Worm (Caenorhabditis elegans) whole organism, L3 larva: ENCODE results near the gene trip-4.

Experiments used
- R02D3.7 ChIP-seq: fragments of 150-350 bp; optimal IDR thresholded peaks from 2 replicates; lab custom pipeline; 2014; ENCODE audit warnings: missing biosample characterization, missing genetic modification characterization
- ZK546.5 ChIP-seq: sonication (generic microtip); optimal IDR thresholded peaks from 2 replicates; lab custom pipeline; 2017; ENCODE audit warnings: missing biosample characterization, missing genetic modification characterization
- aly-2 ChIP-seq: fragments of 150-350 bp; optimal IDR thresholded peaks from 2 replicates; lab custom pipeline; 2014; ENCODE audit warnings: missing biosample characterization, missing genetic modification characterization
- ama-1 ChIP-seq: fragments of 150-350 bp; optimal IDR thresholded peaks from 2 replicates; lab custom pipeline; 2018
- ceh-16 ChIP-seq: sonication (generic microtip); optimal IDR thresholded peaks from 2 replicates; lab custom pipeline; 2017; ENCODE audit warnings: missing biosample characterization, missing genetic modification characterization
- ceh-28 ChIP-seq: fragments of 150-350 bp; optimal IDR thresholded peaks from 2 replicates; lab custom pipeline; 2014; ENCODE audit warnings: missing biosample characterization, missing genetic modification reagents, missing genetic modification characterization
- ceh-82 ChIP-seq: fragments of 150-350 bp; optimal IDR thresholded peaks from 2 replicates; lab custom pipeline; 2014; ENCODE audit warnings: missing biosample characterization, missing genetic modification characterization
- ceh-9 ChIP-seq: sonication (generic microtip); optimal IDR thresholded peaks from 2 replicates; lab custom pipeline; 2018; ENCODE audit warnings: missing biosample characterization, missing genetic modification characterization
- egl-27 ChIP-seq: sonication (generic microtip); optimal IDR thresholded peaks from 4 replicates; lab custom pipeline; 2017; ENCODE audit warnings: missing biosample characterization, missing genetic modification reagents, missing genetic modification characterization
- egl-5 ChIP-seq: fragments of 150-350 bp; optimal IDR thresholded peaks from 2 replicates; lab custom pipeline; 2017; ENCODE audit warnings: missing biosample characterization, missing genetic modification reagents, missing genetic modification characterization, inconsistent platforms
- elt-1 ChIP-seq: fragments of 150-350 bp; optimal IDR thresholded peaks from 2 replicates; lab custom pipeline; 2014; ENCODE audit warnings: missing biosample characterization, missing genetic modification characterization
- elt-2 ChIP-seq: sonication (generic microtip); optimal IDR thresholded peaks from 2 replicates; lab custom pipeline; 2016; ENCODE audit warnings: missing genetic modification reagents, mild to moderate bottlenecking, missing genetic modification characterization, missing compliant biosample characterization
- elt-3 ChIP-seq, 3 experiments: fragments of 150-350 bp in 1 of 3; sonication (generic microtip) in 2 of 3; optimal IDR thresholded peaks; 2 replicates in 2 of 3; 4 replicates in 1 of 3; lab custom pipeline; 2014 to 2017; ENCODE audit warnings: missing biosample characterization in 3 of 3, missing genetic modification characterization in 3 of 3
- fkh-10 ChIP-seq: sonication (generic microtip); optimal IDR thresholded peaks from 2 replicates; lab custom pipeline; 2017; ENCODE audit warnings: missing biosample characterization, missing genetic modification reagents, missing genetic modification characterization
- fkh-2 ChIP-seq: fragments of 150-350 bp; optimal IDR thresholded peaks from 2 replicates; lab custom pipeline; 2014; ENCODE audit warnings: missing biosample characterization, missing genetic modification reagents, missing genetic modification characterization
- hmg-11 ChIP-seq: sonication (generic microtip); optimal IDR thresholded peaks from 2 replicates; lab custom pipeline; 2016; ENCODE audit warnings: missing genetic modification characterization, missing compliant biosample characterization
- jun-1 ChIP-seq: fragments of 150-350 bp; optimal IDR thresholded peaks from 2 replicates; lab custom pipeline; 2014; ENCODE audit warnings: missing biosample characterization, missing genetic modification reagents, missing genetic modification characterization
- lin-15B ChIP-seq: fragments of 150-350 bp; optimal IDR thresholded peaks from 2 replicates; lab custom pipeline; 2014; ENCODE audit warnings: missing biosample characterization, missing genetic modification characterization
- lin-39 ChIP-seq: fragments of 150-350 bp; optimal IDR thresholded peaks from 2 replicates; lab custom pipeline; 2018; ENCODE audit warnings: missing biosample characterization, missing genetic modification reagents, missing genetic modification characterization
- lsy-12 ChIP-seq: sonication (generic microtip); optimal IDR thresholded peaks from 2 replicates; lab custom pipeline; 2016; ENCODE audit warnings: mild to moderate bottlenecking, missing genetic modification characterization, missing compliant biosample characterization
- mdl-1 ChIP-seq: fragments of 150-350 bp; optimal IDR thresholded peaks from 2 replicates; lab custom pipeline; 2014; ENCODE audit warnings: missing biosample characterization, missing genetic modification characterization
- mml-1 ChIP-seq: fragments of 150-350 bp; sonication (generic microtip); optimal IDR thresholded peaks from 3 replicates; lab custom pipeline; 2014; ENCODE audit warnings: missing biosample characterization, missing genetic modification characterization
- nfya-1 ChIP-seq: sonication (generic microtip); optimal IDR thresholded peaks from 2 replicates; lab custom pipeline; 2017; ENCODE audit warnings: missing genetic modification characterization, mild to moderate bottlenecking, missing compliant biosample characterization, antibody characterized with exemption, moderate library complexity; ENCODE audit not compliant: insufficient read depth
- nhr-11 ChIP-seq: fragments of 150-350 bp; optimal IDR thresholded peaks from 2 replicates; lab custom pipeline; 2014; ENCODE audit warnings: missing biosample characterization, missing genetic modification characterization
- nhr-12 ChIP-seq: fragments of 150-350 bp; optimal IDR thresholded peaks from 2 replicates; lab custom pipeline; 2014; ENCODE audit warnings: missing biosample characterization, missing genetic modification characterization
- nhr-23 ChIP-seq: fragments of 150-350 bp; optimal IDR thresholded peaks from 2 replicates; lab custom pipeline; 2014; ENCODE audit warnings: missing biosample characterization, missing genetic modification reagents, missing genetic modification characterization
- nhr-237 ChIP-seq: fragments of 150-350 bp; optimal IDR thresholded peaks from 2 replicates; lab custom pipeline; 2014; ENCODE audit warnings: missing biosample characterization, missing genetic modification characterization
- nhr-25 ChIP-seq: sonication (generic microtip); optimal IDR thresholded peaks from 2 replicates; lab custom pipeline; 2017; ENCODE audit warnings: missing biosample characterization, missing genetic modification characterization
- nhr-28 ChIP-seq: fragments of 150-350 bp; optimal IDR thresholded peaks from 2 replicates; lab custom pipeline; 2014; ENCODE audit warnings: missing biosample characterization, missing genetic modification characterization
- nhr-43 ChIP-seq: sonication (generic microtip); optimal IDR thresholded peaks from 2 replicates; lab custom pipeline; 2016; ENCODE audit warnings: mild to moderate bottlenecking, missing genetic modification characterization, missing compliant biosample characterization; ENCODE audit not compliant: poor library complexity, severe bottlenecking
- nhr-67 ChIP-seq: fragments of 150-350 bp; optimal IDR thresholded peaks from 2 replicates; lab custom pipeline; 2014; ENCODE audit warnings: missing biosample characterization, missing genetic modification characterization
- nhr-77 ChIP-seq: fragments of 150-350 bp; optimal IDR thresholded peaks from 2 replicates; lab custom pipeline; 2014; ENCODE audit warnings: missing biosample characterization, missing genetic modification characterization
- pha-4 ChIP-seq: fragments of 150-350 bp; optimal IDR thresholded peaks from 2 replicates; lab custom pipeline; 2014; ENCODE audit warnings: missing biosample characterization, missing genetic modification reagents, missing genetic modification characterization
- pqm-1 ChIP-seq: fragments of 150-350 bp; optimal IDR thresholded peaks from 2 replicates; lab custom pipeline; 2017; ENCODE audit warnings: missing biosample characterization, missing genetic modification characterization, inconsistent platforms
- sea-2 ChIP-seq: fragments of 150-350 bp; sonication (generic microtip); optimal IDR thresholded peaks from 4 replicates; lab custom pipeline; 2014; ENCODE audit warnings: missing biosample characterization, missing genetic modification reagents, missing genetic modification characterization
- skn-1 ChIP-seq: fragments of 150-350 bp; optimal IDR thresholded peaks from 2 replicates; lab custom pipeline; 2014; ENCODE audit warnings: missing biosample characterization, missing genetic modification characterization
- snpc-4 ChIP-seq: fragments of 150-350 bp; optimal IDR thresholded peaks from 2 replicates; lab custom pipeline; 2014; ENCODE audit warnings: missing biosample characterization, missing genetic modification characterization
- tbx-2 ChIP-seq: sonication (generic microtip); optimal IDR thresholded peaks from 2 replicates; lab custom pipeline; 2016; ENCODE audit warnings: mild to moderate bottlenecking, missing genetic modification characterization, missing compliant biosample characterization
- unc-62 ChIP-seq: fragments of 150-350 bp; sonication (generic microtip); optimal IDR thresholded peaks from 4 replicates; lab custom pipeline; 2014; ENCODE audit warnings: missing biosample characterization, missing genetic modification reagents, missing genetic modification characterization
- zag-1 ChIP-seq: fragments of 150-350 bp; optimal IDR thresholded peaks from 2 replicates; lab custom pipeline; 2014; ENCODE audit warnings: missing biosample characterization, missing genetic modification characterization
- ztf-11 ChIP-seq: fragments of 150-350 bp; optimal IDR thresholded peaks from 2 replicates; lab custom pipeline; 2014; ENCODE audit warnings: missing biosample characterization, missing genetic modification characterization
- ztf-4 ChIP-seq: fragments of 150-350 bp; optimal IDR thresholded peaks from 2 replicates; lab custom pipeline; 2014; ENCODE audit warnings: missing biosample characterization, missing genetic modification characterization

trip-4 gene

ce11 chrII:15014380-15014779, 24.8 kb upstream of the trip-4 start, which contains the start of gene Y53F4B.51:
Gene Y53F4B.51, minus strand, starts transcription at chrII:15014442.
- no peak for TF ChIP-seq R02D3.7 (tag; lab: Kevin White, UChicago)
- TF ChIP-seq nfya-1: no peak
- no peak for TF ChIP-seq ama-1 (lab: Kevin White, UChicago)
- no peak for TF ChIP-seq ztf-4
- no peak for TF ChIP-seq nhr-237 (tag; lab: Kevin White, UChicago)
- TF ChIP-seq fkh-10 (GFP tag; lab: Kevin White, UChicago): no peak
- no peak for TF ChIP-seq elt-2 (tag; lab: Kevin White, UChicago)

DNA sequence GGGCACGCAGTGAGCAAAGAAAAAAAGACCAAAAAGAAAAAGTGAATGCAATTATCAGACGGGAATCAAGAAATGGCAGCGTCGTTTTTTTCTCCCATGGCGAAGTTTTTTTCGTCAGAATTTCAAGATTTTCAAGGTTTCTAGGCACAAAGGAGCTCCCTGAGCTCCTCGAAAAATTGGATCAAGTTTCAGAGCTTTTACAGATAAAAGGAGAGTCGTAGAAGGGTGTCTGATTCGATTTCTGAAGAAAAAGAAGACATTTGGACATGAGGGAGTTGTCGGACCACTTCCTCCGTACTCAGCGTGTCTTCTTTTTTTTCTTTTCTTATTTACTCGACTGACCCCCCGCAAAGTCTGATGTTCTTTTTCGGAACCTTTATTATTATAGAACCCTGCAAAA, 23.5 kb upstream of the trip-4 start:
- TF ChIP-seq ceh-9 (tag; lab: Kevin White, UChicago) (no peak), elt-2 (tag; lab: Kevin White, UChicago) (no peak), fkh-10 (GFP tag; lab: Kevin White, UChicago) (peak; percentile 23)

- TF ChIP-seq elt-3 (tag; optimal IDR thresholded peaks at IDR 0.05; lab: Kevin White, UChicago) (no peak), ceh-16 (tag; lab: Kevin White, UChicago) (no peak), lin-39 (tag; lab: Kevin White, UChicago) (no peak), pha-4 (no peak), fkh-2 (tag; lab: Kevin White, UChicago) (no peak), zag-1 (tag; lab: Kevin White, UChicago) (no peak), skn-1 (tag; lab: Kevin White, UChicago) (no peak), lin-15B (tag; lab: Kevin White, UChicago) (no peak), nfya-1 (no peak), sea-2 (no peak), elt-1 (tag; lab: Kevin White, UChicago) (no peak), snpc-4 (tag; lab: Kevin White, UChicago) (no peak), ZK546.5 (no peak), nhr-25 (no peak), aly-2 (tag; lab: Kevin White, UChicago) (no peak)
These were observed 20.3 kb upstream of the trip-4 start, which contains the start of gene Y53F4B.12 for ce11 chrII:15018923-15019322. Gene Y53F4B.12, plus strand, starts transcription at chrII:15019223.

ce11 chrII:15025100-15025499, 14.1 kb upstream of the trip-4 start:
- TF ChIP-seq mml-1 (tag; lab: Kevin White, UChicago): no peak
- TF ChIP-seq lin-15B (tag; lab: Kevin White, UChicago): peak; percentile 13

DNA sequence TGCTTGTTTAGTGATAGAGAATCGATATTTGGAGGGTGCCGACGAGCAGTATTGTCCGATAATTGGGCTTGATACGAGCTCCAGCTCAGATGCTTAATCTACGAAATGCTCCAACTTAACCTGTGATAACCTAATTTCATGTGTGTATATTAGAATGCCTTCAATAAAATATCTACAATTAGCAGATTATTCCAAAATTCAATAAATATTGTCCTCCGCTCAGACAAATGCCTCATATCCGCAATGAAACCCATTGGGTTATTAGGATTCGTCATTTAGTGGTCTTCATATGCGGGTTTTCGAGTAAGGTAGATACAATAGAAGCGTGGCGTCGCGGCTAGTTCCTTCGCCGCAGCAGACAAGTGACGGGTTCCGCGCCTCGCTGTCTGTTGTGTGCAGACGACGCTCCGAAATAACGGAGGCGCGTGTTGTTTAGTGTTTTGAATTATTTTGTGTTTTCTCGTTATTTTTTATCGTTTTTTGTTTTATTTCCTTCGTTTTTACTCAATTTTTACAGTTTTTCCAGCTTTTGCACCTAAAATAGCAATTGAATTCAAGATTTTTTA, 13.5 kb upstream of the trip-4 start, which contains the start of gene cmtr-1:
Gene cmtr-1, plus strand, starts transcription at position 516 of the 566 bp plus-strand sequence.
- TF ChIP-seq pqm-1 (tag; lab: Kevin White, UChicago): peak; percentile 86
- no peak for TF ChIP-seq mml-1 (tag; lab: Kevin White, UChicago)
- TF ChIP-seq elt-3 (tag; optimal IDR thresholded peaks at IDR 0.05; lab: Kevin White, UChicago): peak in 1 of 3 experiments; percentile 10
- TF ChIP-seq nhr-77 (tag; lab: Kevin White, UChicago): peak; percentile 95
- TF ChIP-seq ceh-82 (tag; lab: Kevin White, UChicago): peak; percentile 88
- TF ChIP-seq jun-1: peak; percentile 88
- no peak for TF ChIP-seq nhr-12 (tag; lab: Kevin White, UChicago)
- peak; percentile 80 for TF ChIP-seq R02D3.7 (tag; lab: Kevin White, UChicago)
- peak; percentile 59 for TF ChIP-seq nhr-28 (tag; lab: Kevin White, UChicago)
- peak; percentile 90 for TF ChIP-seq skn-1 (tag; lab: Kevin White, UChicago)
- peak; percentile 96 for TF ChIP-seq nhr-43
- TF ChIP-seq pha-4: peak; percentile 97
- TF ChIP-seq ceh-9 (tag; lab: Kevin White, UChicago): no peak
- peak; percentile 88 for TF ChIP-seq fkh-10 (GFP tag; lab: Kevin White, UChicago)
- peak; percentile 52 for TF ChIP-seq nhr-67 (tag; lab: Kevin White, UChicago)
- TF ChIP-seq fkh-2 (tag; lab: Kevin White, UChicago): no peak
- TF ChIP-seq egl-27: peak; percentile 74
- peak; percentile 94 for TF ChIP-seq lsy-12 (tag; lab: Kevin White, UChicago)
- TF ChIP-seq sea-2: no peak
- peak; percentile 93 for TF ChIP-seq tbx-2 (tag; lab: Kevin White, UChicago)
- peak; percentile 92 for TF ChIP-seq ama-1 (lab: Kevin White, UChicago)
- peak; percentile 26 for TF ChIP-seq zag-1 (tag; lab: Kevin White, UChicago)
- peak; percentile 99 for TF ChIP-seq hmg-11 (tag; lab: Kevin White, UChicago)
- peak; percentile 47 for TF ChIP-seq unc-62
- peak; percentile 98 for TF ChIP-seq nhr-25
- peak; percentile 92 for TF ChIP-seq lin-15B (tag; lab: Kevin White, UChicago)
- TF ChIP-seq egl-5 (tag; lab: Kevin White, UChicago): peak; percentile 90
- no peak for TF ChIP-seq ztf-11
- peak; percentile 100 for TF ChIP-seq snpc-4 (tag; lab: Kevin White, UChicago)
- TF ChIP-seq mdl-1 (tag; lab: Kevin White, UChicago): peak; percentile 4
- TF ChIP-seq ztf-4: peak; percentile 62
- TF ChIP-seq nhr-23 (tag; lab: Kevin White, UChicago): peak; percentile 97
- no peak for TF ChIP-seq nhr-11 (tag; lab: Kevin White, UChicago)
- no peak for TF ChIP-seq nhr-237 (tag; lab: Kevin White, UChicago)
- TF ChIP-seq ceh-28: peak; percentile 85
- TF ChIP-seq nfya-1: peak; percentile 92
